Worm (Caenorhabditis elegans): ENCODE results near the gene ser-1.

The ser-1 gene

DNA sequence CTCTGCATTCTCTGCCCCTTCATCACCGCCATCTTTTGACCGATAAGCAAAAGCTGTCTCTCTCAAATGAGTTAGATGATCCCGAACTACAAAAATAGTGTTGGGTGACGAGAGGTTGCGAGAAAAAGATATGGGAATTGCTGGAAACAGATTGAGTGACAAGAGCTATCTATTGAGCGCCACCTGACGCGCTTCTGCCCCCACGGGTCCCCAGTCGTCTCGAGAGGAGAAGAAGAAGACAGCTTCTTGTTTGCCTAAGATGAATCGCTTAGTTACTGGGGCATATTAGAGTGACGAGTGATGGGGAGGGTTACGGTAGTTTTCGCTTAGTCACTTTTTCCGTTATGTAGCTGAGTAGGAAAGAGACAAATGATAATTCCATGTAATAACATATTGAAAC is 45.0 kb upstream of the ser-1 start:
- TF ChIP-seq let-526 (GFP tag; IDR thresholded peaks at IDR 0.05) (no peak), mcd-1 (GFP tag; IDR thresholded peaks at IDR 0.05) (no peak), hsf-1 (GFP tag; IDR thresholded peaks at IDR 0.05) (no peak), egl-44 (GFP tag; IDR thresholded peaks at IDR 0.05) (no peak), cebp-2 (GFP tag; IDR thresholded peaks at IDR 0.05) (no peak), ztf-25 (GFP tag; IDR thresholded peaks at IDR 0.05) (no peak), nhr-90 (tag; optimal IDR thresholded peaks at IDR 0.05) (no peak), pha-4 (tag; optimal IDR thresholded peaks at IDR 0.05) (no peak), die-1 (tag; optimal IDR thresholded peaks at IDR 0.05) (no peak), atf-7 (tag; optimal IDR thresholded peaks at IDR 0.05) (no peak), madf-10 (tag; optimal IDR thresholded peaks at IDR 0.05) (no peak), dox-1 (GFP tag; IDR thresholded peaks at IDR 0.05) (no peak), lsl-1 (GFP tag; optimal IDR thresholded peaks at IDR 0.05) (no peak), mel-28 (tag; optimal IDR thresholded peaks at IDR 0.05; ENCODE audit: borderline replicate concordance) (no peak), T07F8.4 (tag; optimal IDR thresholded peaks at IDR 0.05) (no peak), cebp-1 (GFP tag; IDR thresholded peaks at IDR 0.05) (no peak), cebp-1 (tag; optimal IDR thresholded peaks at IDR 0.05) (no peak), mes-4 (tag; optimal IDR thresholded peaks at IDR 0.05) (no peak)

DNA sequence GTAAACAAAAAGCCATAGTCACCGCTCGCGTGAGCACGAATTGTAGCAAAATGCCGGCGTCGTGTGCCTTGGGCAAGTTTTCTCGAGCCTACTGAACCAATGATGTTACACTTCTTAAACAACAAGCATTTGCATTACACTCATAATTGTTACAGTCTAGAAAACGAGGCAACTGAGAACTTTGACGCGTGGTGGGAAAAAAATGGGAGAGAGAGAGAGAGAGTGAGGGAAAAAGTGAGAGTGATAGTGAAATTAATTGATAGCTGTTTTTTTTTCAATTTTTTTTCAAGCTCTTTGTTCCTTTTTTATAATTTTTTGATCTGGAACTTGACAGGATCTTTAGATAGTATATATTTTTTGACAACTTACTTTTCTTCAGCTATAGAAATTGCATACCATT is 44.4 kb upstream of the ser-1 start:
- no peak for TF ChIP-seq attf-3 (GFP tag; conservative IDR thresholded peaks at IDR 0.05)
- TF ChIP-seq ztf-28 (GFP tag; IDR thresholded peaks at IDR 0.05) = no peak
- no peak for TF ChIP-seq F39B2.1 (GFP tag; IDR thresholded peaks at IDR 0.05)

DNA sequence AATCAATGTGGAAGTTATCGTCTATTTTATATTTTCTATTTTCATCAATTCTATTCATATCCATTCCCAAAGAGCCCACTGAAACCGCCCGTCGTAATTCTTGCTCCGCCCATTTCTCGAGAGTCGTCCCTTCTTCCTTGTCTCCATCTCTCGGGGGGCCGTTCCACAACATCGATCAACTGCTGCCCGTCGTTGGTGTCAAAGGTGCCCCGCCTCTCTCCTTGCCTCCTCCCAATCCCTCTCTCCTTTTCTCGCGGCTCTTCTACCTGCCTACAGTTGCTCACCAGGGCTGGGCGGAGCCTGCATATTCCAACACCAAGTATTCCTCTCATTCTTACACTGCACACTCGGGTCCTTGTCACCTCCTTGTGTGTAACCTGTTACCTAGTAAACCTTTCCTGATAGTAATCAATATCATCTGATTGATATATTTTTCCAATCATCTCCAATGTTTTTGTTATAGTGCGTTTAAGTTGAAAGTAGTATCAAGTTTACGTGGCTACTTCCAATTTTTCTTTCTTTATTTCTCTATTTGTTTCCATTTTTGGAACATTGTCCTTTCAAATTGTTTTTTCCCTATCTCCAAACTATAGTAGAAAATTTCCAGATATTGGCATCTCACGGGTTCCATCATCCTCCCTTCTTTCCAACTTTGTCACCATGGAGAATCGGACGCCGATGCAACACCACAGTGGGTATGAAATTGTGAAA is 43.2 kb upstream of the ser-1 start, which contains the start of gene pat-9:
TSS of gene pat-9 (plus strand) at position 661 of the 711 bp plus-strand sequence.
- TF ChIP-seq ztf-28 (GFP tag; IDR thresholded peaks at IDR 0.05) = no peak
- TF ChIP-seq akir-1 (GFP tag; optimal IDR thresholded peaks at IDR 0.05) = no peak
- TF ChIP-seq ztf-18 (tag; optimal IDR thresholded peaks at IDR 0.05) = no peak
- TF ChIP-seq gei-17 (GFP tag; optimal IDR thresholded peaks at IDR 0.05) = no peak
- TF ChIP-seq nhr-90 (tag; optimal IDR thresholded peaks at IDR 0.05) = no peak
- peak; percentile 18; the same call in 1 of the 2 replicates for TF ChIP-seq egrh-3 (GFP tag; IDR thresholded peaks at IDR 0.05)
- TF ChIP-seq nhr-27 (tag; optimal IDR thresholded peaks at IDR 0.05) = no peak
- peak; percentile 82 for TF ChIP-seq zfh-2 (GFP tag; conservative IDR thresholded peaks at IDR 0.05)
- TF ChIP-seq rcor-1 (GFP tag; IDR thresholded peaks at IDR 0.05) = no peak
- no peak for TF ChIP-seq pha-4 (tag; optimal IDR thresholded peaks at IDR 0.05)
- no peak for TF ChIP-seq xnd-1 (tag; optimal IDR thresholded peaks at IDR 0.05)
- TF ChIP-seq madf-6 (GFP tag; IDR thresholded peaks at IDR 0.05) = no peak
- TF ChIP-seq Y95B8A.8 (GFP tag; IDR thresholded peaks at IDR 0.05) = no peak
- no peak for TF ChIP-seq aptf-3 (GFP tag; IDR thresholded peaks at IDR 0.05)
- no peak for TF ChIP-seq B0261.1 (tag; optimal IDR thresholded peaks at IDR 0.05)
- 0 out of 2 replicates have a peak, but pooled peaks have one; percentile 13 for TF ChIP-seq nfyb-1 (GFP tag; IDR thresholded peaks at IDR 0.05)
- no peak for TF ChIP-seq F57A8.1 (GFP tag; optimal IDR thresholded peaks at IDR 0.05)
- TF ChIP-seq ztf-6 (GFP tag; IDR thresholded peaks at IDR 0.05) = no peak
- no peak for TF ChIP-seq ztf-22 (GFP tag; optimal IDR thresholded peaks at IDR 0.05)
- TF ChIP-seq athp-1 (tag; optimal IDR thresholded peaks at IDR 0.05) = no peak
- TF ChIP-seq cebp-2 (GFP tag; IDR thresholded peaks at IDR 0.05) = 0 out of 2 replicates have a peak, but pooled peaks have one; percentile 55
- no peak for TF ChIP-seq tbx-9 (tag; optimal IDR thresholded peaks at IDR 0.05; ENCODE audit: borderline replicate concordance)
- no peak for TF ChIP-seq ama-1 (optimal IDR thresholded peaks at IDR 0.05)
- no peak for TF ChIP-seq ama-1 (GFP tag; optimal IDR thresholded peaks at IDR 0.05)
- TF ChIP-seq attf-5 (GFP tag; optimal IDR thresholded peaks at IDR 0.05) = no peak
- no peak for TF ChIP-seq mes-4 (tag; optimal IDR thresholded peaks at IDR 0.05)
- no peak for TF ChIP-seq Y56A3A.18 (GFP tag; IDR thresholded peaks at IDR 0.05)
- TF ChIP-seq T26A5.8 (tag; optimal IDR thresholded peaks at IDR 0.05) = no peak
- TF ChIP-seq ceh-91 (GFP tag; IDR thresholded peaks at IDR 0.05) = no peak
- TF ChIP-seq egl-18 (GFP tag; IDR thresholded peaks at IDR 0.05) = no peak

Data from whole organism, young adult.